Worm (Caenorhabditis elegans) whole organism, L4 larva: ENCODE results near the gene F58A4.2.

ENCODE experiments used
- aha-1 ChIP-seq: fragments of 150-350 bp; peaks from one replicate; lab custom pipeline; 2014; ENCODE audit warnings: missing biosample characterization, missing genetic modification characterization
- fkh-10 ChIP-seq: fragments of 150-350 bp; optimal IDR thresholded peaks from 2 replicates; lab custom pipeline; 2014; ENCODE audit warnings: missing biosample characterization, missing genetic modification reagents, missing genetic modification characterization
- lin-13 ChIP-seq: fragments of 150-350 bp; optimal IDR thresholded peaks from 2 replicates; lab custom pipeline; 2014; ENCODE audit warnings: missing biosample characterization, missing genetic modification reagents, missing genetic modification characterization
- mdl-1 ChIP-seq, 2 experiments: fragments of 150-350 bp in 1 of 2; sonication (generic microtip) in 1 of 2; optimal IDR thresholded peaks; 2 replicates each; lab custom pipeline; 2014 to 2017; ENCODE audit warnings: missing biosample characterization in 2 of 2, missing genetic modification characterization in 2 of 2
- mxl-2 ChIP-seq: fragments of 200-800 bp; sonication (Bioruptor generic); conservative IDR thresholded peaks from 2 replicates; pipeline ENCODE4 v1.3.6; 2022; ENCODE audit warnings: missing genetic modification reagents, missing genetic modification characterization, missing compliant biosample characterization
- nhr-11 ChIP-seq: fragments of 150-350 bp; optimal IDR thresholded peaks from 2 replicates; lab custom pipeline; 2014; ENCODE audit warnings: missing biosample characterization, missing genetic modification characterization
- nhr-28 ChIP-seq: fragments of 150-350 bp; optimal IDR thresholded peaks from 2 replicates; lab custom pipeline; 2014; ENCODE audit warnings: missing biosample characterization, missing genetic modification characterization
- nhr-76 ChIP-seq: fragments of 150-350 bp; optimal IDR thresholded peaks from 2 replicates; lab custom pipeline; 2014; ENCODE audit warnings: missing biosample characterization, missing genetic modification characterization
- nhr-77 ChIP-seq: fragments of 150-350 bp; optimal IDR thresholded peaks from 2 replicates; lab custom pipeline; 2014; ENCODE audit warnings: missing biosample characterization, missing genetic modification characterization
- pqm-1 ChIP-seq: sonication (generic microtip); optimal IDR thresholded peaks from 2 replicates; lab custom pipeline; 2017; ENCODE audit warnings: missing biosample characterization, missing genetic modification characterization
- spr-3 ChIP-seq: fragments of 200-800 bp; sonication (Bioruptor generic); optimal IDR thresholded peaks from 2 replicates; lab custom pipeline; 2018; ENCODE audit warnings: mild to moderate bottlenecking, missing genetic modification characterization, missing compliant biosample characterization
- vab-7 ChIP-seq: fragments of 200-800 bp; sonication (Bioruptor generic); IDR thresholded peaks from 2 replicates; pipeline ENCODE4 v1.3.6; 2022; ENCODE audit warnings: missing genetic modification reagents, missing genetic modification characterization, missing compliant biosample characterization
- zag-1 ChIP-seq: fragments of 150-350 bp; optimal IDR thresholded peaks from 2 replicates; lab custom pipeline; 2014; ENCODE audit warnings: missing biosample characterization, missing genetic modification characterization

- TF ChIP-seq vab-7 (no peak), zag-1 (tag; lab: Kevin White, UChicago) (no peak), lin-13 (no peak), fkh-10 (GFP tag; lab: Kevin White, UChicago) (no peak), pqm-1 (tag; lab: Kevin White, UChicago) (no peak), nhr-28 (tag; lab: Kevin White, UChicago) (no peak), nhr-77 (tag; lab: Kevin White, UChicago) (no peak), mdl-1 (tag; optimal IDR thresholded peaks at IDR 0.05; lab: Kevin White, UChicago) (no peak), nhr-11 (tag; lab: Kevin White, UChicago) (no peak), mxl-2 (no peak), aha-1 (tag; lab: Kevin White, UChicago) (peak; percentile 13), nhr-76 (tag; lab: Kevin White, UChicago) (no peak), spr-3 (GFP tag; lab: Kevin White, UChicago) (no peak)
Observed at ce11 chrIII:9639281-9640050, 38.9 kb upstream of the F58A4.2 start.
